Worm (Caenorhabditis elegans): Measurements from ENCODE around the gene Y77E11A.16.
A peak's percentile ranks its signal among the peaks of the same experiment; 100 is the strongest.

Y77E11A.16 gene

DNA sequence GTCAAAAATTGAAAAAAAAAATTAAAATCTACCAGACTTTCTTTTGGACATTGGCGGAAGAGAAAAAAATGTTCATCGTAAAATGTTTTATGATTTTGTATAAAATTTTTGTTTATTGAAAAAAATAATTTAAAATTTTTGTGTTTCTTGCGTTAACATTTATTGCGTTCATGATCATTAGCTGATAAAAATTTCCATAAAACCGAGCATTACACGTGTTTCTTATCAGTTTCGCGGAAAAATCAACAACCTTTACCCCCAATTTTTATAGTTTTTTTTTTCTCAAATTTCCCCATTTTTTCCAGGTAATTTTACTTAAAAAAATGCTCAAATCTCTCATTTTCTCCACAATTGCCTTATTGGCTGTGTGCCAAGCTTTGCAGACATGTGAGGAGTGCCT lies 25.0 kb downstream of the Y77E11A.16 start, which contains the start of gene txt-4:
TSS of gene txt-4 (plus strand) at position 324 of the 400 bp plus-strand sequence.
- peak; percentile 55 for TF ChIP-seq elt-2 (tag; optimal IDR thresholded peaks at IDR 0.05)
- no peak for TF ChIP-seq nhr-20 (tag; optimal IDR thresholded peaks at IDR 0.05)

DNA sequence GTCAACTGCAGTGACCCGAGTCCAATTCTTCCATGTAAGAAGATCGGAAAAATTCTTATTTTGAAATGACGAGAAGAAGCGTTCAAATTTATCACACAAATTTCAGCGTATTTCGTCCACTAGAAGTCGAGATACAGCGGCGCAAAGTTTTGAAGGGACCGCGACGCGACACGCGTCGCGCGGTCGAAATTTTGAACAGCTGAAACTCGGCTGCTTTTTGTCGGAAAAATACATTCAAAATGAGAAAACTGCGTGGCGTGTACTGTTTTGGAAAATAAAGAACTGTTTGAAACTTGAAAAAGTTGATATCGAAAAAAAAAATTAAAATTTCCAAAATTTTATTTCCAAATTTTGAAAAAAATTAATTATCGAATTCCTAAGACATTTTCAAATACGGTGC lies 27.7 kb downstream of the Y77E11A.16 start:
- TF ChIP-seq nhr-71 (tag; optimal IDR thresholded peaks at IDR 0.05): no peak
- peak; percentile 52 for TF ChIP-seq nhr-85 (tag)
- no peak for TF ChIP-seq isw-1 (GFP tag; IDR thresholded peaks at IDR 0.05)

DNA sequence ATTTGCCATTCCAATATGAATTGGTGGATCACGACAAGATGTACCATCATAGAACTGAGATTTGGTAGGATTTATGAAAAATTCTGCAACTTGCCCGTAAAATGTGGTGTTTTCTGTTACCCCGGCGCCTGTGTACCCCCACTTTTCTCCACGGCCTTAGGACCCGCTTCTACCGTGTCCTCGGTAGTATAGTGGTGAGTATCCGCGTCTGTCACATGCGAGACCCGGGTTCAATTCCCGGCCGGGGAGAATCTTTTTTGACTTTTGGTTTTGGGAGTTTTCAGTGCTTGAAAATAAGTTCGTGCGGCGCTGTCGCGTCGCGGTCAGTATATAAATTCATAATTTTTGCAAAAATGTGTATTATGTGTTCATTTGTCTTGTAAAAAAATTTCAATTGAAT lies 29.2 kb downstream of the Y77E11A.16 start:
- TF ChIP-seq F16B12.6 (tag; optimal IDR thresholded peaks at IDR 0.05) (no peak), lin-13 (GFP tag; optimal IDR thresholded peaks at IDR 0.05) (no peak), mep-1 (tag; optimal IDR thresholded peaks at IDR 0.05) (no peak), nhr-85 (tag) (peak; percentile 29), ceh-90 (tag; optimal IDR thresholded peaks at IDR 0.05) (no peak), aha-1 (tag; optimal IDR thresholded peaks at IDR 0.05) (no peak)

DNA sequence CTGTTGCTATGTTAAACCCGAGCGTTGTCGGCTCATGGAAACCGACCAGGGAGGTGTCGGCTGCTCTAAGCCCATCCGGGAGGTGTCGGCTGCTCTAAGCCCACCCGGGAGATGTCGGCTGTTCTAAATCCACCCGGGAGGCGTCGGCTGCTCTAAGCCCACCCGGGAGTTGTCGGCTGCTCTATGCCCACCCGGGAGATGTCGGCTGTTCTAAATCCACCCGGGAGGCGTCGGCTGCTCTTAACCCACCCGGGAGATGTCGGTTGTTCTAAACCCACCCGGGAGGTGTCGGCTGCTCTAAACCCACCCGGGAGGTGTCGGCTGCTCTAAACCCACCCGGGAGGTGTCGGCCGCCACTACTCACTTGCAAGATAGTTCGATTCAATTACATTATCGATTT lies 30.7 kb downstream of the Y77E11A.16 start:
- TF ChIP-seq zip-4 (GFP tag; optimal IDR thresholded peaks at IDR 0.05) (no peak), sptf-1 (tag; optimal IDR thresholded peaks at IDR 0.05) (no peak), vab-15 (tag; optimal IDR thresholded peaks at IDR 0.05) (no peak), tbx-2 (tag; optimal IDR thresholded peaks at IDR 0.05) (no peak), nhr-19 (GFP tag; conservative IDR thresholded peaks at IDR 0.05) (no peak), jun-1 (tag; optimal IDR thresholded peaks at IDR 0.05) (no peak), nhr-85 (tag) (no peak)

DNA sequence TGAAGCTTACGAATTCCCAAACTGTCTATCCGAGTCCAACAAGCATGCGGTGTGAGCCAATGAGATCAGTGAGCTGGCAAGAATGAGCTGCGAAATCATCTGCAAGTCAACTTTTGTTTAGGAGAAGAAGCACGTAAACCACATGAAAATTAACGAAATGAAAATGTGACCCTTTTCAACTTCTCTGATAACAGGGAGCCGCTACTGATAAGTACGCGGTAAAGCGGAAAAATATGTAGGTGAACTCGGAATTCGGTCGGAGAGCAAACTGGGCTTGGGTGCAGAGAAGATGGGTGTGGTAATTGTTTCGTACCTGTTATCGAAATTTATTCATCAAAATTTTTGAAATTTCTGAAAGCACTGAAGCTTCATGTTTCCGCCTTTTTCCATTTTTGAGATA lies 31.3 kb downstream of the Y77E11A.16 start, which contains the start of gene clec-172:
TSS of gene clec-172 (minus strand) at position 101 of the 400 bp plus-strand sequence.
- no peak for TF ChIP-seq unc-86 (tag; optimal IDR thresholded peaks at IDR 0.05)
- TF ChIP-seq tlp-1 (tag; optimal IDR thresholded peaks at IDR 0.05): no peak
- no peak for TF ChIP-seq blmp-1 (tag; optimal IDR thresholded peaks at IDR 0.05)
- TF ChIP-seq hlh-17 (GFP tag; optimal IDR thresholded peaks at IDR 0.05; ENCODE audit: borderline replicate concordance): no peak
- no peak for TF ChIP-seq mdl-1 (tag; optimal IDR thresholded peaks at IDR 0.05)
- TF ChIP-seq elt-2 (tag; optimal IDR thresholded peaks at IDR 0.05): no peak
- TF ChIP-seq F16B12.6 (tag; optimal IDR thresholded peaks at IDR 0.05): no peak
- no peak for TF ChIP-seq lin-35 (GFP tag; optimal IDR thresholded peaks at IDR 0.05)
- TF ChIP-seq mef-2 (tag; optimal IDR thresholded peaks at IDR 0.05): no peak
- TF ChIP-seq ceh-90 (tag; optimal IDR thresholded peaks at IDR 0.05): no peak
- no peak for TF ChIP-seq nhr-237 (tag; optimal IDR thresholded peaks at IDR 0.05)
- no peak for TF ChIP-seq grh-1 (GFP tag; IDR thresholded peaks at IDR 0.05)
- TF ChIP-seq pag-3 (tag; optimal IDR thresholded peaks at IDR 0.05; ENCODE audit: borderline replicate concordance, insufficient read depth): no peak
- no peak for TF ChIP-seq nhr-11 (tag; optimal IDR thresholded peaks at IDR 0.05)
- TF ChIP-seq ets-5 (GFP tag; IDR thresholded peaks at IDR 0.05): no peak
- no peak for TF ChIP-seq efl-3 (GFP tag; optimal IDR thresholded peaks at IDR 0.05)
- TF ChIP-seq sup-37 (GFP tag; optimal IDR thresholded peaks at IDR 0.05): no peak
- no peak for TF ChIP-seq mab-9 (GFP tag; IDR thresholded peaks at IDR 0.05)

DNA sequence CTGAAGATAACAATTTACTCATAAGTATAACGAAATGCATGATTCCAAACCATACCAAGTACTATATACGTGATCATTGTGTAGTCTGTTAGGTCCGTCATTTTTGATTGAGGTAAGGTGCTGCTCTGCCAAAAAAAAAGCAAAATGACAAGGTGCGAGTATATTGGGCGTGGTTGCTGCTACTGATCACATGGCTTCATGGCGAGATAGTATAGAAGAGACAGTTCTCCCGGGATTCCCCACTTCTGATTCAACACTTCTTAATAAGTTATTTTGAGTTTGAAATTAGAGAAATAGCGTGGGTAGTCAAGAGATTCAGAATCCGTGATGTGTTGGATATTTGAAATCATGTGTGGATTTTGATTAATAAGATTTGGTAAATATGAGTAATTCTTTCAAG lies 36.0 kb downstream of the Y77E11A.16 start, which contains the start of gene K03H6.4:
TSS of gene K03H6.4 (minus strand) at position 101 of the 400 bp plus-strand sequence.
- peak; percentile 39 for TF ChIP-seq ceh-8 (GFP tag; optimal IDR thresholded peaks at IDR 0.05)
- TF ChIP-seq nhr-12 (tag; optimal IDR thresholded peaks at IDR 0.05): no peak
- no peak for TF ChIP-seq tbx-2 (tag; optimal IDR thresholded peaks at IDR 0.05)
- no peak for TF ChIP-seq mdl-1 (tag; optimal IDR thresholded peaks at IDR 0.05)
